Fruit fly (Drosophila melanogaster) whole organism: ENCODE measurements around the gene Arpc1.

ENCODE experiments used
- CG8478 ChIP-seq: fragments of >200 bp; optimal IDR thresholded peaks from 2 replicates; lab custom pipeline; 2018; ENCODE audit warnings: inconsistent platforms
- Dll ChIP-seq: fragments of >200 bp; optimal IDR thresholded peaks from 2 replicates; lab custom pipeline; 2017
- EcR ChIP-seq, 2 experiments: fragments of >200 bp; optimal IDR thresholded peaks; 2 replicates each; lab custom pipeline; 2017; ENCODE audit warnings: missing biosample characterization in 2 of 2, missing genetic modification characterization in 2 of 2, missing genetic modification reagents in 2 of 2
- pan ChIP-seq: fragments of >200 bp; optimal IDR thresholded peaks from 2 replicates; lab custom pipeline; 2017
- psq ChIP-seq: fragments of >200 bp; optimal IDR thresholded peaks from 2 replicates; lab custom pipeline; 2017
- usp ChIP-seq: fragments of >200 bp; optimal IDR thresholded peaks from 2 replicates; lab custom pipeline; 2017; ENCODE audit warnings: missing biosample characterization, missing genetic modification characterization, mixed read lengths

DNA sequence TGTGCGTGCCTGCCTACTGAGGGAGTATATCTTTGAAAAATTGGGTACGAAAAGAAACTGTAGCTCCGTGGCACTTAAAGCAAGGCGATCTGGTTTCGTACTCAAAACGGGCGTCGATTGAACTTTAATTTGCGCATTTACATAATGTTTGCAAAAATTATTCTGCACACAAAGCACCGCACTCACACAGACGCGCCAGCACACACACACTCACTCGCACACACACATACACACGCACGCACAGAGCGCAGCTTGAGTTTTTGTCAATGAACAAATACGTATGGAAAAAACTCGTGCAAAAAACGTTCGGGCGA lies 49.8 kb downstream of the Arpc1 start:
- TF ChIP-seq psq (lab: Kevin White, UChicago) (no peak), usp (GFP tag; lab: Kevin White, UChicago) (no peak), EcR (GFP tag; optimal IDR thresholded peaks at IDR 0.05; lab: Kevin White, UChicago) (no peak), CG8478 (lab: Kevin White, UChicago) (no peak), pan (lab: Kevin White, UChicago) (no peak), Dll (no peak)
